Worm (Caenorhabditis elegans): ENCODE results near the gene dpy-7.

DNA sequence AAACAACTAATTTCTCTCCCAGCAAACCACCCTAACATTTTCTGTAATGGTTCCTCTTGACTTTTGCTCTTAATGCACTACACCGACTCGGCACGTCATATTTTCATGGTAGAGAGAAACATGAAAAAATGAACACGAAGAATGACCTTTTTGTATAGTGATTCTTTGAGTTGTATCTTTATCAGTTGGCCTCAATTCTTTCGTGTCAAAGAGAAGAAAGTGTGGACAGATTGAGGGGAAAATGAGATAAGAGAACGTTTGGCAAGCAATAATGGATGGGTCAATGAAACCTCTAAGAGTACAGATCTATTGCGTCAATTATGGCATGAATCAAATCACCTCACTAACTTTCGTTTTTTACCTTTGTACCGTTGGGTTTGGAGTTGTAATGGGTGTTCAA is 38.3 kb upstream of the dpy-7 start:
- TF ChIP-seq dpl-1 (GFP tag; optimal IDR thresholded peaks at IDR 0.05), result no peak
- no peak for TF ChIP-seq ceh-82 (tag; optimal IDR thresholded peaks at IDR 0.05)
- no peak for TF ChIP-seq zag-1 (tag; optimal IDR thresholded peaks at IDR 0.05)
- peak; percentile 50 for TF ChIP-seq elt-2 (tag; optimal IDR thresholded peaks at IDR 0.05)
- no peak for TF ChIP-seq ces-1 (GFP tag; optimal IDR thresholded peaks at IDR 0.05)
- TF ChIP-seq lsy-2 (tag; optimal IDR thresholded peaks at IDR 0.05), result no peak
- no peak for TF ChIP-seq lin-13 (GFP tag; optimal IDR thresholded peaks at IDR 0.05)

Measured in whole organism, L1 larva.